Worm (Caenorhabditis elegans): Measurements from ENCODE around the gene Y67D8B.5.

DNA sequence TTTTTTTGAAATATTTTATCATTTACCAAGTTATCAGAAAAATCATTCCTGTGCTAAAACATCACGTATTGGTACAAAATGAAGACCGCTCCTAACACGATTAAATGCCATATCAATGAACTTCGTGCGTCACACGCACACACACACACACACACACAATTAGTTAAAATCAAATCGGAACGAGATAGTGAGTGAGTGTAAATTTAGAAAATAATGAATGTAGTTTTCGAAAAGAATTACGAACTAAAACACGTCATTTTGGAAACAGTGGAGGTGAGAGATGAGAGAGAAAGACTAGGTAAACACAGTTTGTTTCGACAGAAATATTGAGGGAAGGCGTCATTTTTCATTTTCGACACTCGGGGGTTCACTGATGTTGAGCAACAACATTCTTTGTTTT is 35.2 kb upstream of the Y67D8B.5 start:
- TF ChIP-seq flt-1 (GFP tag; IDR thresholded peaks at IDR 0.05) (no peak), klf-2 (GFP tag; conservative IDR thresholded peaks at IDR 0.05) (no peak), ztf-23 (GFP tag; IDR thresholded peaks at IDR 0.05) (no peak), med-1 (GFP tag; optimal IDR thresholded peaks at IDR 0.05; ENCODE audit: insufficient read depth) (no peak), T22C8.4 (GFP tag; IDR thresholded peaks at IDR 0.05) (no peak)
